Worm (Caenorhabditis elegans): ENCODE measurements around the gene W07G4.1.

W07G4.1 gene

ce11 chrV:13046125-13047123, 13.1 kb downstream of the W07G4.1 start:
- no peak for TF ChIP-seq C16A3.4 (tag; optimal IDR thresholded peaks at IDR 0.05)
- no peak for TF ChIP-seq jun-1 (tag; optimal IDR thresholded peaks at IDR 0.05)
- TF ChIP-seq efl-1 (optimal IDR thresholded peaks at IDR 0.05) = no peak
- TF ChIP-seq efl-1 (GFP tag; optimal IDR thresholded peaks at IDR 0.05 in 1 of 2) = peak in 1 of 2 experiments; percentile 34
- TF ChIP-seq fkh-10 (GFP tag; optimal IDR thresholded peaks at IDR 0.05) = no peak
- no peak for TF ChIP-seq fos-1 (tag; optimal IDR thresholded peaks at IDR 0.05)
- no peak for TF ChIP-seq ces-1 (GFP tag; optimal IDR thresholded peaks at IDR 0.05)
- peak; percentile 31 for TF ChIP-seq lin-14 (GFP tag; optimal IDR thresholded peaks at IDR 0.05)
- TF ChIP-seq C04F5.9 (tag; optimal IDR thresholded peaks at IDR 0.05) = no peak
- no peak for TF ChIP-seq ceh-63 (GFP tag; optimal IDR thresholded peaks at IDR 0.05)
- no peak for TF ChIP-seq mef-2 (tag; optimal IDR thresholded peaks at IDR 0.05)
- TF ChIP-seq unc-98 (GFP tag; IDR thresholded peaks at IDR 0.05) = no peak
- no peak for TF ChIP-seq Y116A8C.19 (tag; optimal IDR thresholded peaks at IDR 0.05; ENCODE audit: borderline replicate concordance)
- TF ChIP-seq aly-2 (tag; optimal IDR thresholded peaks at IDR 0.05) = peak; percentile 51
- no peak for TF ChIP-seq nhr-20 (tag; optimal IDR thresholded peaks at IDR 0.05)
- no peak for TF ChIP-seq ztf-4 (tag; optimal IDR thresholded peaks at IDR 0.05)
- TF ChIP-seq ama-1 (optimal IDR thresholded peaks at IDR 0.05) = no peak
- no peak for TF ChIP-seq ceh-82 (tag; optimal IDR thresholded peaks at IDR 0.05)
- no peak for TF ChIP-seq ceh-88 (GFP tag; IDR thresholded peaks at IDR 0.05)
- no peak for TF ChIP-seq nhr-12 (tag; optimal IDR thresholded peaks at IDR 0.05)
- no peak for TF ChIP-seq nhr-47 (tag; optimal IDR thresholded peaks at IDR 0.05)
- no peak for TF ChIP-seq nhr-76 (tag; optimal IDR thresholded peaks at IDR 0.05)
- TF ChIP-seq pax-3 (tag; optimal IDR thresholded peaks at IDR 0.05) = peak; percentile 8
- no peak for TF ChIP-seq unc-130 (tag; optimal IDR thresholded peaks at IDR 0.05)
- TF ChIP-seq alr-1 (tag; optimal IDR thresholded peaks at IDR 0.05; ENCODE audit: borderline replicate concordance) = no peak
- TF ChIP-seq sup-37 (GFP tag; optimal IDR thresholded peaks at IDR 0.05) = no peak
- TF ChIP-seq aha-1 (tag; optimal IDR thresholded peaks at IDR 0.05) = no peak
- peak; percentile 58 for TF ChIP-seq elt-2 (tag; optimal IDR thresholded peaks at IDR 0.05)
- TF ChIP-seq swsn-7 (tag; optimal IDR thresholded peaks at IDR 0.05) = no peak
- TF ChIP-seq nhr-85 (tag) = peak; percentile 60
- TF ChIP-seq lir-3 (tag; optimal IDR thresholded peaks at IDR 0.05; ENCODE audit: poor library complexity) = no peak
- no peak for TF ChIP-seq sptf-1 (tag; optimal IDR thresholded peaks at IDR 0.05)
- no peak for TF ChIP-seq fkh-4 (tag; optimal IDR thresholded peaks at IDR 0.05; ENCODE audit: borderline replicate concordance)
- no peak for TF ChIP-seq nhr-19 (GFP tag; conservative IDR thresholded peaks at IDR 0.05)
- no peak for TF ChIP-seq ets-5 (GFP tag; IDR thresholded peaks at IDR 0.05)
- no peak for TF ChIP-seq snu-23 (GFP tag; optimal IDR thresholded peaks at IDR 0.05)
- no peak for TF ChIP-seq nhr-11 (tag; optimal IDR thresholded peaks at IDR 0.05)
- peak in 2 of 6 experiments; percentile 30 to 43 for TF ChIP-seq elt-3 (tag; optimal IDR thresholded peaks at IDR 0.05)
- TF ChIP-seq nhr-28 (tag; optimal IDR thresholded peaks at IDR 0.05) = no peak
- no peak for TF ChIP-seq unc-62 (GFP tag; optimal IDR thresholded peaks at IDR 0.05)
- TF ChIP-seq tlp-1 (tag; optimal IDR thresholded peaks at IDR 0.05) = no peak
- 0 out of 2 replicates have a peak, but pooled peaks have one; percentile 25 for TF ChIP-seq grh-1 (GFP tag; IDR thresholded peaks at IDR 0.05)
- TF ChIP-seq zip-4 (GFP tag; optimal IDR thresholded peaks at IDR 0.05) = no peak
- TF ChIP-seq lin-35 (GFP tag; optimal IDR thresholded peaks at IDR 0.05) = peak in 1 of 2 experiments; percentile 12
- TF ChIP-seq snpc-4 (tag; optimal IDR thresholded peaks at IDR 0.05) = no peak
- no peak for TF ChIP-seq tbx-2 (tag; optimal IDR thresholded peaks at IDR 0.05)
- TF ChIP-seq ceh-8 (GFP tag; optimal IDR thresholded peaks at IDR 0.05) = no peak
- peak; percentile 24 for TF ChIP-seq blmp-1 (tag; optimal IDR thresholded peaks at IDR 0.05)

Measured in whole organism, L1 larva.